Worm (Caenorhabditis elegans): ENCODE data around the gene rpl-3.

Gene rpl-3

ce11 chrIII:3916624-3917023, 49.0 kb downstream of the rpl-3 start, which contains the start of gene ccdc-47 (continued):
- no peak for TF ChIP-seq snpc-4 (tag; optimal IDR thresholded peaks at IDR 0.05)
- TF ChIP-seq madf-9 (GFP tag; conservative IDR thresholded peaks at IDR 0.05) = no peak
- TF ChIP-seq dpl-1 (GFP tag; optimal IDR thresholded peaks at IDR 0.05) = peak; percentile 85
- peak; percentile 28 for TF ChIP-seq hlh-11 (tag; optimal IDR thresholded peaks at IDR 0.05)
- no peak for TF ChIP-seq daf-16 (GFP tag; optimal IDR thresholded peaks at IDR 0.05)
- TF ChIP-seq daf-16 (tag; optimal IDR thresholded peaks at IDR 0.05) = peak; percentile 47
- no peak for TF ChIP-seq ceh-62 (tag; optimal IDR thresholded peaks at IDR 0.05)
- TF ChIP-seq lin-13 (GFP tag; optimal IDR thresholded peaks at IDR 0.05) = peak; percentile 46
- TF ChIP-seq mdl-1 (tag; optimal IDR thresholded peaks at IDR 0.05) = no peak
- no peak for TF ChIP-seq Y48G9A.11 (GFP tag; IDR thresholded peaks at IDR 0.05)
- no peak for TF ChIP-seq gei-8 (GFP tag; optimal IDR thresholded peaks at IDR 0.05)
- TF ChIP-seq sdz-12 (GFP tag; optimal IDR thresholded peaks at IDR 0.05) = no peak
- TF ChIP-seq skn-1 (tag; optimal IDR thresholded peaks at IDR 0.05) = no peak
- TF ChIP-seq nhr-76 (tag; optimal IDR thresholded peaks at IDR 0.05) = no peak
- TF ChIP-seq nhr-237 (tag; optimal IDR thresholded peaks at IDR 0.05) = no peak
- TF ChIP-seq F37D6.2 (tag; optimal IDR thresholded peaks at IDR 0.05) = no peak
- TF ChIP-seq duxl-1 (tag; optimal IDR thresholded peaks at IDR 0.05; ENCODE audit: poor library complexity) = peak; percentile 67
- TF ChIP-seq zip-2 (tag; optimal IDR thresholded peaks at IDR 0.05) = no peak
- TF ChIP-seq dve-1 (tag; optimal IDR thresholded peaks at IDR 0.05; ENCODE audit: insufficient read depth) = peak; percentile 59
- peak; percentile 6 for TF ChIP-seq hlh-30 (tag; optimal IDR thresholded peaks at IDR 0.05; ENCODE audit: insufficient read depth)
- TF ChIP-seq lsy-2 (tag; optimal IDR thresholded peaks at IDR 0.05) = peak in 1 of 2 experiments; percentile 79
- no peak for TF ChIP-seq F49E8.2 (tag; optimal IDR thresholded peaks at IDR 0.05; ENCODE audit: borderline replicate concordance)
- peak; percentile 34 for TF ChIP-seq spr-1 (tag; optimal IDR thresholded peaks at IDR 0.05)
- TF ChIP-seq lin-29 (GFP tag; IDR thresholded peaks at IDR 0.05) = no peak
- no peak for TF ChIP-seq ztf-11 (tag; optimal IDR thresholded peaks at IDR 0.05)
- TF ChIP-seq mes-2 (tag; optimal IDR thresholded peaks at IDR 0.05; ENCODE audit: poor library complexity, severe bottlenecking) = peak; percentile 93
- TF ChIP-seq unc-39 (tag; optimal IDR thresholded peaks at IDR 0.05) = no peak
- TF ChIP-seq nhr-77 (tag; optimal IDR thresholded peaks at IDR 0.05) = no peak
- no peak for TF ChIP-seq Y105C5A.15 (GFP tag; IDR thresholded peaks at IDR 0.05)
- no peak for TF ChIP-seq zfp-3 (GFP tag; conservative IDR thresholded peaks at IDR 0.05)
- no peak for TF ChIP-seq ama-1 (optimal IDR thresholded peaks at IDR 0.05)
- no peak for TF ChIP-seq daf-12 (tag; optimal IDR thresholded peaks at IDR 0.05)
- no peak for TF ChIP-seq madf-5 (GFP tag; IDR thresholded peaks at IDR 0.05)
- TF ChIP-seq zag-1 (tag; optimal IDR thresholded peaks at IDR 0.05) = no peak
- no peak for TF ChIP-seq php-3 (GFP tag; IDR thresholded peaks at IDR 0.05)
- TF ChIP-seq lim-7 (GFP tag; IDR thresholded peaks at IDR 0.05) = no peak
- TF ChIP-seq tag-97 (GFP tag; IDR thresholded peaks at IDR 0.05) = no peak
- no peak for TF ChIP-seq attf-4 (tag; optimal IDR thresholded peaks at IDR 0.05)
- TF ChIP-seq F26F4.8 (GFP tag; conservative IDR thresholded peaks at IDR 0.05) = no peak
- TF ChIP-seq ceh-28 (tag; optimal IDR thresholded peaks at IDR 0.05) = no peak
- no peak for TF ChIP-seq zip-11 (GFP tag; IDR thresholded peaks at IDR 0.05)
- TF ChIP-seq pha-4 (GFP tag; IDR thresholded peaks at IDR 0.05) = peak; percentile 37; the same call in 1 of the 2 replicates
- no peak for TF ChIP-seq pha-4 (tag; optimal IDR thresholded peaks at IDR 0.05)
- no peak for TF ChIP-seq ZK337.2 (GFP tag; IDR thresholded peaks at IDR 0.05)
- no peak for TF ChIP-seq R02D3.7 (tag; optimal IDR thresholded peaks at IDR 0.05)
- TF ChIP-seq spr-3 (GFP tag; optimal IDR thresholded peaks at IDR 0.05) = no peak
- TF ChIP-seq set-16 (GFP tag; IDR thresholded peaks at IDR 0.05) = no peak
- TF ChIP-seq nhr-25 (tag; optimal IDR thresholded peaks at IDR 0.05; ENCODE audit: borderline replicate concordance, insufficient read depth) = no peak
- no peak for TF ChIP-seq nhr-111 (GFP tag; optimal IDR thresholded peaks at IDR 0.05)
- no peak for TF ChIP-seq fos-1 (tag; optimal IDR thresholded peaks at IDR 0.05)
- TF ChIP-seq mxl-2 (GFP tag; conservative IDR thresholded peaks at IDR 0.05) = no peak
- TF ChIP-seq pqm-1 (tag; optimal IDR thresholded peaks at IDR 0.05) = no peak
- peak; percentile 75 for TF ChIP-seq mep-1 (tag; optimal IDR thresholded peaks at IDR 0.05)
